1 fruit fly cellular context compared by ENCODE assay signal in genomic region chr3L:15230178-15230856, dm6.
TF ChIP-seq lines count a peak whose summit lies in the region.

No protein-coding gene starts in this region.

TF ChIP-seq in whole organism, embryonic, 481 proteins besides CTCF, POLR2A, EP300 and RAD21 (continued from another document and continues in another):
- TF ChIP-seq Trl (optimal IDR thresholded peaks at IDR 0.05; lab: Kevin White, UChicago), result no peak
- TF ChIP-seq Trl (GFP tag; optimal IDR thresholded peaks at IDR 0.05; lab: Kevin White, UChicago), result peak; percentile 20
- TF ChIP-seq Oli (tag; optimal IDR thresholded peaks at IDR 0.05; lab: Kevin White, UChicago), result peak; percentile 64
- 0 out of 3 replicates have a peak, but pooled peaks have one; percentile 33 for TF ChIP-seq dysf (GFP tag; IDR thresholded peaks at IDR 0.05; lab: Robert Waterston, UW)
- peak; percentile 42 for TF ChIP-seq CG8388 (GFP tag; optimal IDR thresholded peaks at IDR 0.05; lab: Kevin White, UChicago)
- peak; percentile 9 for TF ChIP-seq CG2875 (GFP tag; optimal IDR thresholded peaks at IDR 0.05; lab: Kevin White, UChicago)
- peak; percentile 47 for TF ChIP-seq CG4820 (GFP tag; optimal IDR thresholded peaks at IDR 0.05; lab: Kevin White, UChicago)
- TF ChIP-seq Sry-δ (GFP tag; optimal IDR thresholded peaks at IDR 0.05; lab: Kevin White, UChicago), result peak; percentile 13
- TF ChIP-seq CG14710 (tag; optimal IDR thresholded peaks at IDR 0.05; lab: Kevin White, UChicago), result peak; percentile 55
- peak; percentile 25 for TF ChIP-seq CG9609 (GFP tag; optimal IDR thresholded peaks at IDR 0.05; lab: Kevin White, UChicago)
- peak; percentile 53; the same call in 2 of the 3 replicates for TF ChIP-seq croc (GFP tag; conservative IDR thresholded peaks at IDR 0.05; lab: Robert Waterston, UW)
- peak; percentile 64 for TF ChIP-seq slp2 (GFP tag; optimal IDR thresholded peaks at IDR 0.05; lab: Kevin White, UChicago)
- TF ChIP-seq CG17385 (GFP tag; optimal IDR thresholded peaks at IDR 0.05; lab: Kevin White, UChicago), result peak; percentile 5
- peak; percentile 17 for TF ChIP-seq trem (tag; optimal IDR thresholded peaks at IDR 0.05; lab: Kevin White, UChicago)
- TF ChIP-seq esg (GFP tag; conservative IDR thresholded peaks at IDR 0.05; lab: Robert Waterston, UW), result no peak
- TF ChIP-seq CG8359 (GFP tag; optimal IDR thresholded peaks at IDR 0.05; lab: Kevin White, UChicago; ENCODE audit: borderline replicate concordance), result no peak
- peak; percentile 20 for TF ChIP-seq jing (GFP tag; optimal IDR thresholded peaks at IDR 0.05; lab: Kevin White, UChicago)
- TF ChIP-seq Dbx (GFP tag; IDR thresholded peaks at IDR 0.05; lab: Robert Waterston, UW), result peak; percentile 36; the same call in 1 of the 3 replicates
- peak; percentile 26 for TF ChIP-seq cg (GFP tag; optimal IDR thresholded peaks at IDR 0.05; lab: Kevin White, UChicago)
- no peak for TF ChIP-seq Kr (GFP tag; optimal IDR thresholded peaks at IDR 0.05; lab: Kevin White, UChicago)
- TF ChIP-seq fru (optimal IDR thresholded peaks at IDR 0.05; lab: Kevin White, UChicago), result no peak
- no peak for TF ChIP-seq CG1233 (GFP tag; optimal IDR thresholded peaks at IDR 0.05; lab: Kevin White, UChicago)
- peak; percentile 8 for TF ChIP-seq Nf-YB (GFP tag; optimal IDR thresholded peaks at IDR 0.05; lab: Kevin White, UChicago)
- TF ChIP-seq CG12104 (GFP tag; optimal IDR thresholded peaks at IDR 0.05; lab: Kevin White, UChicago), result peak; percentile 24
- peak; percentile 55 for TF ChIP-seq mam (GFP tag; optimal IDR thresholded peaks at IDR 0.05; lab: Kevin White, UChicago)
- no peak for TF ChIP-seq zf30C (GFP tag; optimal IDR thresholded peaks at IDR 0.05; lab: Kevin White, UChicago)
- TF ChIP-seq Nf-YC (tag; optimal IDR thresholded peaks at IDR 0.05; lab: Kevin White, UChicago), result no peak
- TF ChIP-seq Lhr (GFP tag; optimal IDR thresholded peaks at IDR 0.05; lab: Kevin White, UChicago), result no peak
- 0 out of 2 replicates have a peak, but pooled peaks have one; percentile 9 for TF ChIP-seq klu (GFP tag; IDR thresholded peaks at IDR 0.05; lab: Robert Waterston, UW)
- peak; percentile 48 for TF ChIP-seq Blimp-1 (GFP tag; optimal IDR thresholded peaks at IDR 0.05; lab: Kevin White, UChicago)
- TF ChIP-seq Poxn (GFP tag; IDR thresholded peaks at IDR 0.05; lab: Robert Waterston, UW), result no peak
- TF ChIP-seq Dref (GFP tag; IDR thresholded peaks at IDR 0.05; lab: Robert Waterston, UW), result no peak
- TF ChIP-seq CG17361 (GFP tag; IDR thresholded peaks at IDR 0.05; lab: Robert Waterston, UW), result peak; percentile 85
- no peak for TF ChIP-seq CG11696 (GFP tag; IDR thresholded peaks at IDR 0.05; lab: Robert Waterston, UW)
- peak; percentile 20 for TF ChIP-seq CG12769 (tag; optimal IDR thresholded peaks at IDR 0.05; lab: Kevin White, UChicago)
- TF ChIP-seq twi (tag; optimal IDR thresholded peaks at IDR 0.05; lab: Kevin White, UChicago), result peak; percentile 10
- TF ChIP-seq CG10565 (GFP tag; optimal IDR thresholded peaks at IDR 0.05; lab: Kevin White, UChicago), result no peak
- no peak for TF ChIP-seq trh (GFP tag; optimal IDR thresholded peaks at IDR 0.05; lab: Kevin White, UChicago)
- TF ChIP-seq CG7786 (GFP tag; optimal IDR thresholded peaks at IDR 0.05; lab: Kevin White, UChicago), result peak; percentile 52
- no peak for TF ChIP-seq unc-4 (GFP tag; IDR thresholded peaks at IDR 0.05; lab: Robert Waterston, UW; ENCODE audit: partially characterized antibody)
- peak; percentile 60 for TF ChIP-seq CG8924 (tag; optimal IDR thresholded peaks at IDR 0.05; lab: Kevin White, UChicago)
- peak; percentile 49 for TF ChIP-seq CG2202 (tag; optimal IDR thresholded peaks at IDR 0.05; lab: Kevin White, UChicago)
- peak; percentile 25 for TF ChIP-seq pum (GFP tag; optimal IDR thresholded peaks at IDR 0.05; lab: Kevin White, UChicago)
- peak; percentile 36 for TF ChIP-seq CG12659 (GFP tag; optimal IDR thresholded peaks at IDR 0.05; lab: Kevin White, UChicago)
- TF ChIP-seq Myb (GFP tag; optimal IDR thresholded peaks at IDR 0.05; lab: Kevin White, UChicago), result peak; percentile 42
- TF ChIP-seq sc (optimal IDR thresholded peaks at IDR 0.05; lab: Kevin White, UChicago), result no peak
- peak; percentile 35 for TF ChIP-seq sc (GFP tag; optimal IDR thresholded peaks at IDR 0.05; lab: Kevin White, UChicago)
- peak; percentile 43 for TF ChIP-seq Usf (GFP tag; optimal IDR thresholded peaks at IDR 0.05; lab: Kevin White, UChicago)
- peak; percentile 58; the same call in 1 of the 2 replicates for TF ChIP-seq Rfx (GFP tag; IDR thresholded peaks at IDR 0.05; lab: Robert Waterston, UW)
- TF ChIP-seq CG8944 (GFP tag; optimal IDR thresholded peaks at IDR 0.05; lab: Kevin White, UChicago), result peak; percentile 61
- no peak for TF ChIP-seq kni (GFP tag; optimal IDR thresholded peaks at IDR 0.05; lab: Kevin White, UChicago)
- TF ChIP-seq PHDP (tag; optimal IDR thresholded peaks at IDR 0.05; lab: Kevin White, UChicago), result peak; percentile 55
- TF ChIP-seq ase (GFP tag; IDR thresholded peaks at IDR 0.05; lab: Robert Waterston, UW), result no peak
- peak; percentile 58 for TF ChIP-seq Atf-2 (GFP tag; optimal IDR thresholded peaks at IDR 0.05; lab: Kevin White, UChicago)
- peak; percentile 23 to 51 for TF ChIP-seq Pdp1 (GFP tag; optimal IDR thresholded peaks at IDR 0.05; lab: Kevin White, UChicago)
- peak; percentile 1 for TF ChIP-seq sug (tag; optimal IDR thresholded peaks at IDR 0.05; lab: Kevin White, UChicago)
- peak; percentile 47 for TF ChIP-seq unpg (GFP tag; optimal IDR thresholded peaks at IDR 0.05; lab: Kevin White, UChicago)
- no peak for TF ChIP-seq prd (optimal IDR thresholded peaks at IDR 0.05; lab: Kevin White, UChicago)
- TF ChIP-seq prd (GFP tag; IDR thresholded peaks at IDR 0.05; lab: Robert Waterston, UW), result peak; percentile 46; the same call in 2 of the 3 replicates
- peak; percentile 56 for TF ChIP-seq CG12391 (tag; optimal IDR thresholded peaks at IDR 0.05; lab: Kevin White, UChicago)
- TF ChIP-seq CG9437 (GFP tag; optimal IDR thresholded peaks at IDR 0.05; lab: Kevin White, UChicago), result peak; percentile 36
- TF ChIP-seq E2f1 (GFP tag; IDR thresholded peaks at IDR 0.05; lab: Robert Waterston, UW), result 0 out of 2 replicates have a peak, but pooled peaks have one; percentile 25
- TF ChIP-seq CG2678 (tag; optimal IDR thresholded peaks at IDR 0.05; lab: Kevin White, UChicago), result peak; percentile 72
- TF ChIP-seq CG13775 (GFP tag; optimal IDR thresholded peaks at IDR 0.05; lab: Kevin White, UChicago), result peak; percentile 47
- peak; percentile 39; the same call in 1 of the 2 replicates for TF ChIP-seq CG14667 (GFP tag; IDR thresholded peaks at IDR 0.05; lab: Robert Waterston, UW)
- no peak for TF ChIP-seq CG7271 (tag; optimal IDR thresholded peaks at IDR 0.05; lab: Kevin White, UChicago)
- no peak for TF ChIP-seq CG3726 (GFP tag; IDR thresholded peaks at IDR 0.05; lab: Robert Waterston, UW)
- TF ChIP-seq CG9932 (GFP tag; IDR thresholded peaks at IDR 0.05; lab: Robert Waterston, UW), result peak; percentile 35; the same call in 1 of the 2 replicates
- TF ChIP-seq disco-r (GFP tag; optimal IDR thresholded peaks at IDR 0.05; lab: Kevin White, UChicago), result peak; percentile 27
- peak; percentile 63; the same call in 1 of the 2 replicates for TF ChIP-seq Xrp1 (GFP tag; IDR thresholded peaks at IDR 0.05; lab: Robert Waterston, UW)
- TF ChIP-seq CG9727 (GFP tag; optimal IDR thresholded peaks at IDR 0.05; lab: Kevin White, UChicago), result peak; percentile 47
- TF ChIP-seq eve (GFP tag; optimal IDR thresholded peaks at IDR 0.05; lab: Kevin White, UChicago), result no peak
- no peak for TF ChIP-seq CG7928 (GFP tag; optimal IDR thresholded peaks at IDR 0.05; lab: Kevin White, UChicago)
- peak; percentile 68 for TF ChIP-seq CG7556 (GFP tag; optimal IDR thresholded peaks at IDR 0.05; lab: Kevin White, UChicago)
- no peak for TF ChIP-seq crc (GFP tag; optimal IDR thresholded peaks at IDR 0.05; lab: Kevin White, UChicago)
- no peak for TF ChIP-seq pan (optimal IDR thresholded peaks at IDR 0.05; lab: Kevin White, UChicago)
- TF ChIP-seq pan (GFP tag; optimal IDR thresholded peaks at IDR 0.05 in 1 of 2, IDR thresholded peaks at IDR 0.05 in 1 of 2), result peak in 1 of 2 experiments; percentile 24
- no peak for TF ChIP-seq insv (GFP tag; optimal IDR thresholded peaks at IDR 0.05; lab: Kevin White, UChicago)
- peak; percentile 38 for TF ChIP-seq Meics (GFP tag; optimal IDR thresholded peaks at IDR 0.05; lab: Kevin White, UChicago)
- peak; percentile 24 for TF ChIP-seq CG5180 (GFP tag; optimal IDR thresholded peaks at IDR 0.05; lab: Kevin White, UChicago)
- TF ChIP-seq pita (GFP tag; optimal IDR thresholded peaks at IDR 0.05; lab: Kevin White, UChicago), result no peak
- TF ChIP-seq Aef1 (GFP tag; IDR thresholded peaks at IDR 0.05; lab: Robert Waterston, UW), result no peak
- peak; percentile 44 for TF ChIP-seq NK7.1 (GFP tag; optimal IDR thresholded peaks at IDR 0.05; lab: Kevin White, UChicago)
- peak; percentile 30 for TF ChIP-seq dm (GFP tag; optimal IDR thresholded peaks at IDR 0.05; lab: Kevin White, UChicago)
- TF ChIP-seq grau (tag; optimal IDR thresholded peaks at IDR 0.05; lab: Kevin White, UChicago), result peak; percentile 66
- peak; percentile 16 for TF ChIP-seq Spps (tag; optimal IDR thresholded peaks at IDR 0.05; lab: Kevin White, UChicago)
- TF ChIP-seq CG9876 (GFP tag; optimal IDR thresholded peaks at IDR 0.05; lab: Kevin White, UChicago), result peak; percentile 22
- TF ChIP-seq CG7839 (tag; optimal IDR thresholded peaks at IDR 0.05; lab: Kevin White, UChicago), result peak; percentile 71
- TF ChIP-seq CG13624 (GFP tag; optimal IDR thresholded peaks at IDR 0.05; lab: Kevin White, UChicago), result peak; percentile 45
- peak; percentile 68 for TF ChIP-seq CG30403 (GFP tag; optimal IDR thresholded peaks at IDR 0.05; lab: Kevin White, UChicago)
- peak; percentile 59 for TF ChIP-seq Ssrp (tag; optimal IDR thresholded peaks at IDR 0.05; lab: Kevin White, UChicago)
- TF ChIP-seq bcd (GFP tag; optimal IDR thresholded peaks at IDR 0.05; lab: Kevin White, UChicago), result peak; percentile 63
- TF ChIP-seq nmo (GFP tag; optimal IDR thresholded peaks at IDR 0.05; lab: Kevin White, UChicago), result peak; percentile 75
- no peak for TF ChIP-seq aop (GFP tag; IDR thresholded peaks at IDR 0.05; lab: Robert Waterston, UW)
- TF ChIP-seq B-H1 (GFP tag; IDR thresholded peaks at IDR 0.05; lab: Robert Waterston, UW), result no peak
- peak; percentile 55 for TF ChIP-seq CG15601 (tag; optimal IDR thresholded peaks at IDR 0.05; lab: Kevin White, UChicago)
- peak; percentile 36 for TF ChIP-seq chn (GFP tag; optimal IDR thresholded peaks at IDR 0.05; lab: Kevin White, UChicago)
- peak; percentile 14 for TF ChIP-seq Asciz (GFP tag; optimal IDR thresholded peaks at IDR 0.05; lab: Kevin White, UChicago)
- TF ChIP-seq CG13424 (tag; optimal IDR thresholded peaks at IDR 0.05; lab: Kevin White, UChicago), result peak; percentile 50
- peak; percentile 23 for TF ChIP-seq Hr3 (GFP tag; optimal IDR thresholded peaks at IDR 0.05; lab: Kevin White, UChicago)
- peak; percentile 38 for TF ChIP-seq CG3847 (GFP tag; IDR thresholded peaks at IDR 0.05; lab: Robert Waterston, UW)
- TF ChIP-seq chif (GFP tag; optimal IDR thresholded peaks at IDR 0.05; lab: Kevin White, UChicago), result peak; percentile 37 to 64
- TF ChIP-seq Bteb2 (GFP tag; optimal IDR thresholded peaks at IDR 0.05; lab: Kevin White, UChicago), result peak; percentile 16
- peak; percentile 39 to 58 for TF ChIP-seq dpn (GFP tag; optimal IDR thresholded peaks at IDR 0.05; lab: Kevin White, UChicago)
- peak; percentile 40 for TF ChIP-seq Antp (GFP tag; optimal IDR thresholded peaks at IDR 0.05; lab: Kevin White, UChicago)
- TF ChIP-seq CG6654 (GFP tag; optimal IDR thresholded peaks at IDR 0.05; lab: Kevin White, UChicago), result peak; percentile 23
- no peak for TF ChIP-seq Eip74EF (GFP tag; optimal IDR thresholded peaks at IDR 0.05; lab: Kevin White, UChicago)
- peak; percentile 89 for TF ChIP-seq Med (GFP tag; lab: Kevin White, UChicago)
- TF ChIP-seq sna (GFP tag; IDR thresholded peaks at IDR 0.05; lab: Robert Waterston, UW; ENCODE audit: partially characterized antibody), result no peak
- 0 out of 4 replicates have a peak, but pooled peaks have one; percentile 47 for TF ChIP-seq chinmo (GFP tag; IDR thresholded peaks at IDR 0.05; lab: Robert Waterston, UW; ENCODE audit: partially characterized antibody)
- peak; percentile 31 for TF ChIP-seq Dip3 (GFP tag; optimal IDR thresholded peaks at IDR 0.05; lab: Kevin White, UChicago)
- no peak for TF ChIP-seq ato (GFP tag; IDR thresholded peaks at IDR 0.05; lab: Robert Waterston, UW; ENCODE audit: partially characterized antibody)
- TF ChIP-seq CG8765 (GFP tag; IDR thresholded peaks at IDR 0.05; lab: Robert Waterston, UW), result no peak
- TF ChIP-seq CG30431 (GFP tag; optimal IDR thresholded peaks at IDR 0.05; lab: Kevin White, UChicago), result peak; percentile 46
- peak; percentile 46; the same call in 1 of the 3 replicates for TF ChIP-seq CG11695 (GFP tag; IDR thresholded peaks at IDR 0.05; lab: Robert Waterston, UW)
- no peak for TF ChIP-seq Neu2 (GFP tag; optimal IDR thresholded peaks at IDR 0.05; lab: Kevin White, UChicago; ENCODE audit: borderline replicate concordance)
- TF ChIP-seq pzg (GFP tag; optimal IDR thresholded peaks at IDR 0.05; lab: Kevin White, UChicago), result no peak
- TF ChIP-seq CG18764 (GFP tag; optimal IDR thresholded peaks at IDR 0.05; lab: Kevin White, UChicago), result no peak
- no peak for TF ChIP-seq Hr39 (optimal IDR thresholded peaks at IDR 0.05; lab: Kevin White, UChicago)
- TF ChIP-seq crol (GFP tag; IDR thresholded peaks at IDR 0.05; lab: Robert Waterston, UW), result peak; percentile 63
- peak; percentile 12 for TF ChIP-seq CG2116 (GFP tag; optimal IDR thresholded peaks at IDR 0.05; lab: Kevin White, UChicago)
- peak; percentile 37 for TF ChIP-seq bab2 (GFP tag; optimal IDR thresholded peaks at IDR 0.05; lab: Kevin White, UChicago)
- peak; percentile 34 for TF ChIP-seq CG1603 (tag; optimal IDR thresholded peaks at IDR 0.05; lab: Kevin White, UChicago)
- TF ChIP-seq danr (GFP tag; IDR thresholded peaks at IDR 0.05; lab: Robert Waterston, UW), result no peak
- TF ChIP-seq CG31388 (GFP tag; optimal IDR thresholded peaks at IDR 0.05; lab: Kevin White, UChicago), result no peak
- TF ChIP-seq D (optimal IDR thresholded peaks at IDR 0.05; lab: Kevin White, UChicago), result no peak
- TF ChIP-seq D (GFP tag; optimal IDR thresholded peaks at IDR 0.05; lab: Kevin White, UChicago), result peak; percentile 53
- no peak for TF ChIP-seq eyg (GFP tag; optimal IDR thresholded peaks at IDR 0.05; lab: Kevin White, UChicago)
- TF ChIP-seq CG10209 (GFP tag; optimal IDR thresholded peaks at IDR 0.05; lab: Kevin White, UChicago), result peak; percentile 58
- peak; percentile 52; the same call in 1 of the 2 replicates for TF ChIP-seq al (GFP tag; IDR thresholded peaks at IDR 0.05; lab: Robert Waterston, UW)
- peak; percentile 31 for TF ChIP-seq Sox100B (GFP tag; optimal IDR thresholded peaks at IDR 0.05; lab: Kevin White, UChicago)
